Fruit fly (Drosophila melanogaster): ENCODE data around the gene Dpck.

The Dpck gene

DNA sequence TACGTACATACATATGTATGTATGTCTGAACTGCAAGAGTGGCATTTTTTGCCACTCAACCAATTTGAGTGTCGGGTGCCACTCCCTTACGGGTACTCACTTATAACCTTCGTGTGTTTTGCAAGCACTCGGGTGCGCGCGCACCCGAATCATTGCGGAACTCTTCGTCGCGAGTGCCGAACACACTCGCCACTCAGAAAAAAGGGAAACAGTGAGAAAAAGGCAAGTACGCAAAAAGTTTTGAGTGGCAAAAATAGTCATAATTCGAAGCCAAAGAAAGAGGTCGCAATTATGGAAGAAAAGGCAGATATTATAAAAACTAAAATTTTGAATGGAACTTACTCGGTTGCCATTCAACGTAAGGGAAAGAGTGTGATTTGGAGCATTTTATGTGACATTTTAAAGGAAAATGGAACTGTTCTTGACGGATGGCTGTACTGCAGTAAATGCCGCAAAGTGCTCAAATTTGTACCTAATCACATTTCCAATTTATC is 8.4 kb downstream of the Dpck start (continued):
- TF ChIP-seq CG3726 (GFP tag; IDR thresholded peaks at IDR 0.05), result no peak

DNA sequence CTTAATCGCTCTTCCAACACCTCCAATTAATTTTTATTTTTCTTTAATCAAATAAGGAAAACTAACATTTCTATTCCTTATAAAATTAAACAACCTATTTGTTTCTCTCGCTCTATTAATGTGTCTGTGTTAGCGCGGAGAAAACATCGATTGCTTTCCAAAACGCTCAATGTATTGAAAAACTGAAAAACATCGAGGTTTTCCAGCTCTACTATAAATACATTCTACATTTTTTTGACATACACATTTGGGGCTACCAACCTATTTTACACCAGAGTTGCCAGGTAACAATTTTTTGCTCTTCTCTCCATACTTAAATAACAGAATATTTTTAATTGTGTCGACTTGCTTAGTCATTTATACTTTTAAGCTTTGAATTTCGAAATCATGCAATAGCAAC is 9.9 kb downstream of the Dpck start:
- TF ChIP-seq CG5245 (GFP tag; optimal IDR thresholded peaks at IDR 0.05) (no peak), CG17186 (GFP tag; optimal IDR thresholded peaks at IDR 0.05) (peak; percentile 3), Pdp1 (GFP tag; optimal IDR thresholded peaks at IDR 0.05) (peak; percentile 5 to 66), dmrt11E (tag; optimal IDR thresholded peaks at IDR 0.05) (peak; percentile 20), CG13775 (GFP tag; optimal IDR thresholded peaks at IDR 0.05) (peak; percentile 3), CG10431 (GFP tag; optimal IDR thresholded peaks at IDR 0.05) (no peak), pita (GFP tag; optimal IDR thresholded peaks at IDR 0.05) (peak; percentile 10), CG31441 (GFP tag; IDR thresholded peaks at IDR 0.05) (no peak), slbo (GFP tag; IDR thresholded peaks at IDR 0.05) (peak; percentile 60), bsh (GFP tag; optimal IDR thresholded peaks at IDR 0.05) (peak in 1 of 2 experiments; percentile 16), Trl (optimal IDR thresholded peaks at IDR 0.05) (no peak), Trl (GFP tag; optimal IDR thresholded peaks at IDR 0.05) (peak; percentile 52), Hr3 (GFP tag; optimal IDR thresholded peaks at IDR 0.05) (peak; percentile 30), D (optimal IDR thresholded peaks at IDR 0.05) (no peak), D (GFP tag; optimal IDR thresholded peaks at IDR 0.05) (no peak), stc (GFP tag; IDR thresholded peaks at IDR 0.05) (no peak), CoRest (tag; optimal IDR thresholded peaks at IDR 0.05) (peak; percentile 60), Sin3A (optimal IDR thresholded peaks at IDR 0.05) (no peak), grn (GFP tag; optimal IDR thresholded peaks at IDR 0.05) (no peak), Dfd (GFP tag; optimal IDR thresholded peaks at IDR 0.05) (no peak), pum (GFP tag; optimal IDR thresholded peaks at IDR 0.05) (no peak), CG9215 (GFP tag; IDR thresholded peaks at IDR 0.05) (no peak), Scr (GFP tag; IDR thresholded peaks at IDR 0.05; ENCODE audit: partially characterized antibody) (peak; percentile 62), sc (optimal IDR thresholded peaks at IDR 0.05) (no peak), sc (GFP tag; optimal IDR thresholded peaks at IDR 0.05) (no peak), pb (GFP tag; optimal IDR thresholded peaks at IDR 0.05) (no peak), CG6791 (GFP tag; IDR thresholded peaks at IDR 0.05; ENCODE audit: partially characterized antibody) (peak; percentile 87), exex (tag; optimal IDR thresholded peaks at IDR 0.05) (no peak), org-1 (GFP tag; optimal IDR thresholded peaks at IDR 0.05) (no peak), otp (GFP tag; IDR thresholded peaks at IDR 0.05) (no peak), onecut (GFP tag; IDR thresholded peaks at IDR 0.05) (no peak), C15 (GFP tag; IDR thresholded peaks at IDR 0.05) (no peak), sna (GFP tag; IDR thresholded peaks at IDR 0.05; ENCODE audit: partially characterized antibody) (peak; percentile 44), lilli (GFP tag; optimal IDR thresholded peaks at IDR 0.05) (peak; percentile 59), HLHmδ (GFP tag; optimal IDR thresholded peaks at IDR 0.05) (no peak), eyg (GFP tag; optimal IDR thresholded peaks at IDR 0.05) (no peak), mld (GFP tag; IDR thresholded peaks at IDR 0.05; ENCODE audit: partially characterized antibody) (no peak), E2f2 (GFP tag; IDR thresholded peaks at IDR 0.05) (peak; percentile 53), NFAT (GFP tag; IDR thresholded peaks at IDR 0.05) (no peak), CG1603 (tag; optimal IDR thresholded peaks at IDR 0.05) (peak; percentile 70), CG15479 (GFP tag; optimal IDR thresholded peaks at IDR 0.05) (no peak), Oli (tag; optimal IDR thresholded peaks at IDR 0.05) (no peak), CG5953 (GFP tag; IDR thresholded peaks at IDR 0.05) (no peak), sens-2 (GFP tag; IDR thresholded peaks at IDR 0.05) (no peak), schlank (tag; optimal IDR thresholded peaks at IDR 0.05) (no peak), corto (GFP tag; optimal IDR thresholded peaks at IDR 0.05) (no peak), fru (optimal IDR thresholded peaks at IDR 0.05) (no peak), Dll (GFP tag; IDR thresholded peaks at IDR 0.05; ENCODE audit: partially characterized antibody) (peak; percentile 75), Lhr (GFP tag; optimal IDR thresholded peaks at IDR 0.05) (peak; percentile 81), en (GFP tag; optimal IDR thresholded peaks at IDR 0.05) (no peak)

Data from whole organism, embryonic.